Fruit fly (Drosophila melanogaster): ENCODE measurements around the gene Mst27D.

Gene Mst27D

dm6 chr2L:7049009-7049647, 11.5 kb downstream of the Mst27D start (continued):
- peak; percentile 66 for TF ChIP-seq unc-4 (GFP tag; IDR thresholded peaks at IDR 0.05; ENCODE audit: partially characterized antibody)
- TF ChIP-seq gsb (GFP tag; IDR thresholded peaks at IDR 0.05) = no peak
- no peak for TF ChIP-seq CG2875 (GFP tag; optimal IDR thresholded peaks at IDR 0.05)
- peak; percentile 81 to 84 for TF ChIP-seq Trl (optimal IDR thresholded peaks at IDR 0.05)
- peak; percentile 60 for TF ChIP-seq Trl (GFP tag; optimal IDR thresholded peaks at IDR 0.05)
- no peak for TF ChIP-seq CG30431 (GFP tag; optimal IDR thresholded peaks at IDR 0.05)
- peak; percentile 15 for TF ChIP-seq CG11504 (tag; optimal IDR thresholded peaks at IDR 0.05)
- no peak for TF ChIP-seq slp2 (GFP tag; optimal IDR thresholded peaks at IDR 0.05)
- TF ChIP-seq CG1233 (GFP tag; optimal IDR thresholded peaks at IDR 0.05) = no peak
- TF ChIP-seq vfl (GFP tag; optimal IDR thresholded peaks at IDR 0.05) = no peak
- TF ChIP-seq Hr51 (GFP tag; optimal IDR thresholded peaks at IDR 0.05) = peak; percentile 9 to 14
- no peak for TF ChIP-seq maf-S (GFP tag; optimal IDR thresholded peaks at IDR 0.05)
- TF ChIP-seq wor (GFP tag; IDR thresholded peaks at IDR 0.05) = no peak
- peak; percentile 50 for TF ChIP-seq grn (GFP tag; optimal IDR thresholded peaks at IDR 0.05)
- TF ChIP-seq CG31224 (GFP tag; IDR thresholded peaks at IDR 0.05) = no peak
- peak; percentile 30 for TF ChIP-seq CG17912 (GFP tag; optimal IDR thresholded peaks at IDR 0.05)
- TF ChIP-seq Gsc (GFP tag; IDR thresholded peaks at IDR 0.05) = no peak
- TF ChIP-seq sisA (GFP tag; IDR thresholded peaks at IDR 0.05) = peak; percentile 32; the same call in 1 of the 2 replicates
- TF ChIP-seq CG7839 (tag; optimal IDR thresholded peaks at IDR 0.05) = peak; percentile 23
- TF ChIP-seq CG6765 (GFP tag; optimal IDR thresholded peaks at IDR 0.05) = peak; percentile 34
- TF ChIP-seq CG34376 (GFP tag; optimal IDR thresholded peaks at IDR 0.05) = peak; percentile 80
- TF ChIP-seq Camta (GFP tag; optimal IDR thresholded peaks at IDR 0.05) = no peak
- TF ChIP-seq Stat92E (GFP tag; optimal IDR thresholded peaks at IDR 0.05) = no peak
- TF ChIP-seq org-1 (GFP tag; optimal IDR thresholded peaks at IDR 0.05) = no peak
- TF ChIP-seq gce (GFP tag; IDR thresholded peaks at IDR 0.05) = no peak
- TF ChIP-seq zfh2 (GFP tag; optimal IDR thresholded peaks at IDR 0.05) = no peak
- peak; percentile 71 for TF ChIP-seq sd (tag; optimal IDR thresholded peaks at IDR 0.05)
- no peak for TF ChIP-seq CG12391 (tag; optimal IDR thresholded peaks at IDR 0.05)
- peak; percentile 39 for TF ChIP-seq her (GFP tag; optimal IDR thresholded peaks at IDR 0.05)
- TF ChIP-seq Ets97D (GFP tag; optimal IDR thresholded peaks at IDR 0.05) = no peak
- TF ChIP-seq CG3726 (GFP tag; IDR thresholded peaks at IDR 0.05) = no peak
- peak; percentile 95 for TF ChIP-seq CG17385 (GFP tag; optimal IDR thresholded peaks at IDR 0.05)
- no peak; the same call in 1 of the 2 replicates for TF ChIP-seq ara (GFP tag; IDR thresholded peaks at IDR 0.05)
- TF ChIP-seq phol (tag; optimal IDR thresholded peaks at IDR 0.05) = no peak
- no peak for TF ChIP-seq CG8944 (GFP tag; optimal IDR thresholded peaks at IDR 0.05)
- TF ChIP-seq CG14014 (GFP tag; IDR thresholded peaks at IDR 0.05) = peak; percentile 50
- TF ChIP-seq klu (GFP tag; IDR thresholded peaks at IDR 0.05) = no peak
- TF ChIP-seq Oli (tag; optimal IDR thresholded peaks at IDR 0.05) = no peak
- peak; percentile 23; the same call in 1 of the 2 replicates for TF ChIP-seq Ada2b (GFP tag; IDR thresholded peaks at IDR 0.05)
- TF ChIP-seq CG3163 (GFP tag; optimal IDR thresholded peaks at IDR 0.05) = peak; percentile 3
- TF ChIP-seq Chrac-16 (GFP tag; optimal IDR thresholded peaks at IDR 0.05) = no peak
- TF ChIP-seq CG1832 (GFP tag; optimal IDR thresholded peaks at IDR 0.05) = no peak
- no peak for TF ChIP-seq CG14050 (GFP tag; IDR thresholded peaks at IDR 0.05)
- no peak for TF ChIP-seq Nf-YA (GFP tag; IDR thresholded peaks at IDR 0.05)
- TF ChIP-seq row (GFP tag; IDR thresholded peaks at IDR 0.05) = peak; percentile 93
- TF ChIP-seq Asciz (GFP tag; optimal IDR thresholded peaks at IDR 0.05) = no peak
- TF ChIP-seq gt (GFP tag; IDR thresholded peaks at IDR 0.05) = no peak
- no peak for TF ChIP-seq CG7357 (GFP tag; IDR thresholded peaks at IDR 0.05)
- peak; percentile 46 for TF ChIP-seq exex (tag; optimal IDR thresholded peaks at IDR 0.05)
- no peak for TF ChIP-seq ro (GFP tag; IDR thresholded peaks at IDR 0.05)
- peak; percentile 67; the same call in 1 of the 3 replicates for TF ChIP-seq Dbx (GFP tag; IDR thresholded peaks at IDR 0.05)

Data from whole organism, embryonic.